Worm (Caenorhabditis elegans): Measurements from ENCODE around the gene ZK563.7.
A peak's percentile ranks its signal among the peaks of the same experiment; 100 is the strongest.

The ZK563.7 gene

DNA sequence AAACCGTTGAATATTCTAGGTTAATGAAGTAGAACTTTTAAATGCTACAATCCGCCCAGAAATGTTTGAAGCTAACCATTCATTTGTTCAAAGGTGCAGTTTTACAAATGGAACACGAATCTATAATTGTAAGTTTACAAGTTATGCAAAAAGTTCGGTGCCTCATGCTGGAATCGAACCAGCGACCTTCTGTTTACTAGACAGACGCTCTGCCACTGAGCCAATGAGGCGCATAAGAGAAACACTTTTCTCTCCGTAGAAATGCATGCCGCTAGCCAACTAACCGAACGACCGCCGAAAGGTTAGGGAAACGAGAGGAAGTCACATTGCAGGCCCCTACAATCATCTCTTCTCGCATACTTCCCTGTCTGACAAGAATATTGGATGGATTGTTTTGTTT, 9.0 kb upstream of the ZK563.7 start (continued):
- peak; percentile 61 for TF ChIP-seq ceh-2 (tag; optimal IDR thresholded peaks at IDR 0.05)
- TF ChIP-seq sdc-2 (tag; optimal IDR thresholded peaks at IDR 0.05), result peak; percentile 84
- TF ChIP-seq hlh-6 (tag; optimal IDR thresholded peaks at IDR 0.05), result peak; percentile 89
- TF ChIP-seq mec-3 (tag; optimal IDR thresholded peaks at IDR 0.05; ENCODE audit: borderline replicate concordance), result no peak
- TF ChIP-seq dmd-4 (tag; optimal IDR thresholded peaks at IDR 0.05; ENCODE audit: borderline replicate concordance), result peak; percentile 77
- peak; percentile 81 for TF ChIP-seq ceh-18 (tag; optimal IDR thresholded peaks at IDR 0.05)
- TF ChIP-seq F13H6.1 (tag; optimal IDR thresholded peaks at IDR 0.05), result peak; percentile 76
- no peak for TF ChIP-seq pros-1 (tag; optimal IDR thresholded peaks at IDR 0.05)
- TF ChIP-seq ahr-1 (tag; optimal IDR thresholded peaks at IDR 0.05), result peak; percentile 64
- TF ChIP-seq elt-2 (tag; optimal IDR thresholded peaks at IDR 0.05), result peak; percentile 87
- peak; percentile 67 for TF ChIP-seq K02D7.2 (tag; optimal IDR thresholded peaks at IDR 0.05)
- peak; percentile 45 for TF ChIP-seq ets-4 (tag; optimal IDR thresholded peaks at IDR 0.05)
- peak; percentile 12 for TF ChIP-seq ceh-30 (tag; optimal IDR thresholded peaks at IDR 0.05)
- TF ChIP-seq C08G9.2 (tag; optimal IDR thresholded peaks at IDR 0.05), result peak; percentile 76
- TF ChIP-seq pag-3 (tag; optimal IDR thresholded peaks at IDR 0.05; ENCODE audit: borderline replicate concordance), result no peak
- TF ChIP-seq hlh-15 (tag; optimal IDR thresholded peaks at IDR 0.05), result peak; percentile 64
- TF ChIP-seq ceh-31 (tag; optimal IDR thresholded peaks at IDR 0.05), result peak; percentile 70
- TF ChIP-seq ama-1 (optimal IDR thresholded peaks at IDR 0.05), result no peak
- peak; percentile 79 for TF ChIP-seq syd-9 (tag; optimal IDR thresholded peaks at IDR 0.05)
- peak; percentile 82 for TF ChIP-seq T23F11.4 (GFP tag; optimal IDR thresholded peaks at IDR 0.05)
- TF ChIP-seq ttx-3 (tag; optimal IDR thresholded peaks at IDR 0.05), result peak; percentile 87
- TF ChIP-seq Y22D7AL.16 (tag; optimal IDR thresholded peaks at IDR 0.05), result peak; percentile 79
- no peak for TF ChIP-seq odd-2 (tag; optimal IDR thresholded peaks at IDR 0.05)
- TF ChIP-seq unc-3 (GFP tag; conservative IDR thresholded peaks at IDR 0.05), result peak; percentile 88
- peak; percentile 52 for TF ChIP-seq unc-3 (tag; optimal IDR thresholded peaks at IDR 0.05)
- no peak for TF ChIP-seq ceh-22 (tag; optimal IDR thresholded peaks at IDR 0.05)
- TF ChIP-seq ztf-16 (tag; optimal IDR thresholded peaks at IDR 0.05), result peak; percentile 83
- TF ChIP-seq gmeb-2 (tag; optimal IDR thresholded peaks at IDR 0.05), result peak; percentile 91
- peak; percentile 89 for TF ChIP-seq ceh-6 (GFP tag; optimal IDR thresholded peaks at IDR 0.05)
- TF ChIP-seq hlh-8 (tag; optimal IDR thresholded peaks at IDR 0.05), result peak; percentile 61
- TF ChIP-seq ceh-14 (tag; optimal IDR thresholded peaks at IDR 0.05), result peak; percentile 87
- TF ChIP-seq sox-2 (GFP tag; IDR thresholded peaks at IDR 0.05), result peak; percentile 83
- TF ChIP-seq fkh-10 (GFP tag; optimal IDR thresholded peaks at IDR 0.05), result peak; percentile 22
- TF ChIP-seq ceh-9 (tag; optimal IDR thresholded peaks at IDR 0.05), result peak; percentile 57
- TF ChIP-seq ceh-45 (GFP tag; IDR thresholded peaks at IDR 0.05), result peak; percentile 82
- TF ChIP-seq ceh-34 (tag; optimal IDR thresholded peaks at IDR 0.05), result peak; percentile 79
- TF ChIP-seq hlh-13 (GFP tag; optimal IDR thresholded peaks at IDR 0.05), result peak; percentile 83
- no peak for TF ChIP-seq elt-4 (tag; optimal IDR thresholded peaks at IDR 0.05)
- TF ChIP-seq K09A11.1 (tag; optimal IDR thresholded peaks at IDR 0.05; ENCODE audit: insufficient read depth), result peak; percentile 71
- TF ChIP-seq unc-86 (tag; optimal IDR thresholded peaks at IDR 0.05), result peak; percentile 82

DNA sequence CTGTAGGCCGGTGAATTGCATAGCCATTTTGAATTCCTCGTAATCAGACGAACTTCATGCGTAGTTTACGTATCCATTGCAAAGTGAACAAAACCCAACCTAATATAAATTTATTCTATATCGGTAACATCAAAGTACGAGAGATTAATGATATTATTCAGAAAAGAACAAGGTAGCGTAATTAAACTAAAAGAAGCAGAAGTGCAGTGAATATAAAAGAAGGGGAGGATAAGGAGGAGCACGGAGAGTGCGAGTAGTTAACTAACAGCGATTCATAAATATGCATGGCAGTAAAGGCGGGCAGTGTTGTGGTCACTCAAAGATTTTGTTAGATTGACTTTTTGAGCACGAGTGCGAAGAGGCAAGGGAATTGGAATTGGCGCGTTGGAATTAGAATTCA, 5.6 kb upstream of the ZK563.7 start, which contains the start of gene clc-3:
Gene clc-3, minus strand, starts transcription at position 101 of the 400 bp plus-strand sequence.
- TF ChIP-seq zip-5 (tag; optimal IDR thresholded peaks at IDR 0.05) (no peak), rnt-1 (tag; optimal IDR thresholded peaks at IDR 0.05) (no peak), unc-42 (tag; optimal IDR thresholded peaks at IDR 0.05) (no peak), nhr-232 (tag; optimal IDR thresholded peaks at IDR 0.05) (no peak), ceh-48 (tag; optimal IDR thresholded peaks at IDR 0.05) (no peak), unc-3 (GFP tag; conservative IDR thresholded peaks at IDR 0.05) (no peak), unc-3 (tag; optimal IDR thresholded peaks at IDR 0.05) (no peak), tbx-7 (tag; optimal IDR thresholded peaks at IDR 0.05) (no peak), unc-55 (GFP tag; optimal IDR thresholded peaks at IDR 0.05) (no peak), unc-86 (tag; optimal IDR thresholded peaks at IDR 0.05) (no peak), fkh-6 (tag; optimal IDR thresholded peaks at IDR 0.05) (no peak), ceh-45 (GFP tag; IDR thresholded peaks at IDR 0.05) (no peak), nfya-1 (tag; optimal IDR thresholded peaks at IDR 0.05) (no peak), K02D7.2 (tag; optimal IDR thresholded peaks at IDR 0.05) (no peak)
